Fruit fly (Drosophila melanogaster) whole organism, embryonic: ENCODE measurements around the gene Eig71Ec.
A peak's percentile ranks its signal among the peaks of the same experiment; 100 is the strongest.

Experiments used
- Adf1 ChIP-seq: fragments of 200-800 bp; sonication (Bioruptor generic); IDR thresholded peaks from 2 replicates; pipeline ENCODE4 v1.3.6; 2022; ENCODE audit warnings: missing biosample characterization, missing genetic modification characterization
- Aef1 ChIP-seq: fragments of 200-800 bp; sonication (Bioruptor generic); IDR thresholded peaks from 3 replicates; pipeline ENCODE4 v1.3.6; 2022; ENCODE audit warnings: missing biosample characterization, missing genetic modification characterization
- Asciz ChIP-seq: fragments of 200-800 bp; sonication (Bioruptor generic); optimal IDR thresholded peaks from 2 replicates; lab custom pipeline; 2017; ENCODE audit warnings: missing biosample characterization, mild to moderate bottlenecking, missing genetic modification characterization, missing genetic modification reagents
- BEAF-32 ChIP-seq: fragments of 200-800 bp; sonication (Bioruptor generic); optimal IDR thresholded peaks from 3 replicates; lab custom pipeline; 2017; ENCODE audit warnings: missing biosample characterization, missing genetic modification characterization, mild to moderate bottlenecking, moderate library complexity, missing genetic modification reagents
- Bdp1 ChIP-seq: fragments of 200-800 bp; sonication (Bioruptor generic); optimal IDR thresholded peaks from 3 replicates; lab custom pipeline; 2016; ENCODE audit warnings: missing biosample characterization, missing genetic modification characterization
- CG10366 ChIP-seq: fragments of 200-800 bp; sonication (Bioruptor generic); IDR thresholded peaks from 2 replicates; pipeline ENCODE4 v1.3.6; 2022; ENCODE audit warnings: missing biosample characterization, missing genetic modification characterization
- CG10979 ChIP-seq: fragments of 200-800 bp; sonication (Bioruptor generic); optimal IDR thresholded peaks from 2 replicates; lab custom pipeline; 2018; ENCODE audit warnings: missing biosample characterization, mild to moderate bottlenecking, missing genetic modification characterization, moderate library complexity
- CG11456 ChIP-seq: fragments of 200-800 bp; sonication (Bioruptor generic); IDR thresholded peaks from 3 replicates; pipeline ENCODE4 v1.3.6; 2022; ENCODE audit warnings: missing biosample characterization, missing genetic modification characterization
- CG11504 ChIP-seq: fragments of 200-800 bp; sonication (Bioruptor generic); optimal IDR thresholded peaks from 3 replicates; lab custom pipeline; 2019; ENCODE audit warnings: missing biosample characterization, mild to moderate bottlenecking, missing genetic modification characterization, moderate library complexity
- CG13424 ChIP-seq: fragments of 200-800 bp; sonication (Bioruptor generic); optimal IDR thresholded peaks from 2 replicates; lab custom pipeline; 2019; ENCODE audit warnings: missing biosample characterization, mild to moderate bottlenecking, missing genetic modification characterization, moderate library complexity
- CG14014 ChIP-seq: fragments of 200-800 bp; sonication (Bioruptor generic); IDR thresholded peaks from 2 replicates; pipeline ENCODE4 v1.3.6; 2022; ENCODE audit warnings: missing biosample characterization, missing genetic modification characterization
- CG15696 ChIP-seq: fragments of 200-800 bp; sonication (Bioruptor generic); optimal IDR thresholded peaks from 2 replicates; lab custom pipeline; 2019; ENCODE audit warnings: missing biosample characterization, mild to moderate bottlenecking, missing genetic modification characterization, moderate library complexity
- CG17361 ChIP-seq: fragments of 200-800 bp; sonication (Bioruptor generic); IDR thresholded peaks from 3 replicates; pipeline ENCODE4 v1.3.6; 2022; ENCODE audit warnings: missing biosample characterization, missing genetic modification characterization
- CG17829 ChIP-seq: fragments of 200-800 bp; optimal IDR thresholded peaks from 2 replicates; lab custom pipeline; 2019; ENCODE audit warnings: missing biosample characterization, mild to moderate bottlenecking, missing genetic modification characterization, moderate library complexity
- CG18599 ChIP-seq: fragments of 200-800 bp; sonication (Bioruptor generic); optimal IDR thresholded peaks from 3 replicates; lab custom pipeline; 2017; ENCODE audit warnings: missing biosample characterization, missing genetic modification characterization, mild to moderate bottlenecking, moderate library complexity, missing genetic modification reagents
- CG2116 ChIP-seq: fragments of 200-800 bp; sonication (Bioruptor generic); optimal IDR thresholded peaks from 3 replicates; lab custom pipeline; 2018; ENCODE audit warnings: missing biosample characterization, mild to moderate bottlenecking, missing genetic modification characterization
- CG2889 ChIP-seq: fragments of 200-800 bp; sonication (Bioruptor generic); IDR thresholded peaks from 3 replicates; pipeline ENCODE4 v1.3.6; 2022; ENCODE audit warnings: missing biosample characterization, missing genetic modification characterization
- CG31365 ChIP-seq: fragments of 200-800 bp; sonication (Bioruptor generic); optimal IDR thresholded peaks from 2 replicates; lab custom pipeline; 2018; ENCODE audit warnings: missing biosample characterization, mild to moderate bottlenecking, missing genetic modification characterization
- CG3281 ChIP-seq: fragments of 200-800 bp; sonication (Bioruptor generic); optimal IDR thresholded peaks from 3 replicates; lab custom pipeline; 2017; ENCODE audit warnings: missing biosample characterization, mild to moderate bottlenecking, missing genetic modification characterization
- CG4282 ChIP-seq: fragments of 200-800 bp; sonication (Bioruptor generic); optimal IDR thresholded peaks from 2 replicates; lab custom pipeline; 2016; ENCODE audit warnings: missing biosample characterization, missing genetic modification characterization
- CG4854 ChIP-seq: fragments of 200-800 bp; sonication (Bioruptor generic); optimal IDR thresholded peaks from 2 replicates; lab custom pipeline; 2016; ENCODE audit warnings: missing biosample characterization, missing genetic modification characterization, inconsistent platforms
- CG6683 ChIP-seq: fragments of 200-800 bp; sonication (Bioruptor generic); optimal IDR thresholded peaks from 2 replicates; lab custom pipeline; 2017; ENCODE audit warnings: missing biosample characterization, mild to moderate bottlenecking, missing genetic modification characterization, missing genetic modification reagents
- CG6689 ChIP-seq: fragments of 200-800 bp; sonication (Bioruptor generic); IDR thresholded peaks from 2 replicates; pipeline ENCODE4 v1.3.6; 2022; ENCODE audit warnings: missing biosample characterization, missing genetic modification characterization
- CG9817 ChIP-seq: fragments of 200-800 bp; sonication (Bioruptor generic); optimal IDR thresholded peaks from 2 replicates; lab custom pipeline; 2018; ENCODE audit warnings: missing biosample characterization, mild to moderate bottlenecking, missing genetic modification characterization, moderate library complexity
- CkIIα-i1 ChIP-seq: fragments of 200-800 bp; sonication (Bioruptor generic); IDR thresholded peaks from 2 replicates; pipeline ENCODE4 v1.3.6; 2022; ENCODE audit warnings: missing biosample characterization, missing genetic modification characterization
- Dbx ChIP-seq: fragments of 200-800 bp; sonication (Bioruptor generic); IDR thresholded peaks from 3 replicates; pipeline ENCODE4 v1.3.6; 2022; ENCODE audit warnings: missing biosample characterization, missing genetic modification characterization
- Deaf1 ChIP-seq: fragments of 200-800 bp; optimal IDR thresholded peaks from 3 replicates; lab custom pipeline; 2019; ENCODE audit warnings: missing biosample characterization, mild to moderate bottlenecking, missing genetic modification characterization, moderate library complexity
- Fer2 ChIP-seq: fragments of 200-800 bp; sonication (Bioruptor generic); optimal IDR thresholded peaks from 2 replicates; lab custom pipeline; 2018; ENCODE audit warnings: missing biosample characterization, mild to moderate bottlenecking, missing genetic modification characterization, moderate library complexity
- Fer3 ChIP-seq: fragments of 200-800 bp; sonication (Bioruptor generic); optimal IDR thresholded peaks from 2 replicates; lab custom pipeline; 2018; ENCODE audit warnings: missing biosample characterization, mild to moderate bottlenecking, missing genetic modification characterization, moderate library complexity
- Meics ChIP-seq: fragments of 200-800 bp; sonication (Bioruptor generic); optimal IDR thresholded peaks from 2 replicates; lab custom pipeline; 2017; ENCODE audit warnings: missing biosample characterization, mild to moderate bottlenecking, missing genetic modification characterization
- Mes4 ChIP-seq: fragments of 200-800 bp; sonication (Bioruptor generic); optimal IDR thresholded peaks from 2 replicates; lab custom pipeline; 2016; ENCODE audit warnings: missing biosample characterization, missing genetic modification characterization
- Opbp ChIP-seq: fragments of 200-800 bp; sonication (Bioruptor generic); IDR thresholded peaks from 3 replicates; pipeline ENCODE4 v1.3.6; 2022; ENCODE audit warnings: missing biosample characterization, missing genetic modification characterization; ENCODE audit not compliant: partially characterized antibody
- Rfx ChIP-seq: fragments of 200-800 bp; sonication (Bioruptor generic); IDR thresholded peaks from 2 replicates; pipeline ENCODE4 v1.3.6; 2022; ENCODE audit warnings: missing biosample characterization, missing genetic modification characterization
- Sin3A ChIP-seq: fragments of >200 bp; optimal IDR thresholded peaks from 2 replicates; lab custom pipeline; 2018
- Sox100B ChIP-seq: fragments of 200-800 bp; sonication (Bioruptor generic); optimal IDR thresholded peaks from 3 replicates; lab custom pipeline; 2018; ENCODE audit warnings: missing biosample characterization, mild to moderate bottlenecking, missing genetic modification characterization
- TFAM ChIP-seq: fragments of 200-800 bp; sonication (Bioruptor generic); optimal IDR thresholded peaks from 2 replicates; lab custom pipeline; 2017; ENCODE audit warnings: missing biosample characterization, missing genetic modification characterization, inconsistent platforms
- crc ChIP-seq: fragments of 200-800 bp; sonication (Bioruptor generic); optimal IDR thresholded peaks from 2 replicates; lab custom pipeline; 2016; ENCODE audit warnings: missing biosample characterization, missing genetic modification characterization
- crp ChIP-seq, 2 experiments: fragments of 200-800 bp; sonication (Bioruptor generic); optimal IDR thresholded peaks; 2 replicates in 1 of 2; 3 replicates in 1 of 2; lab custom pipeline; 2017; ENCODE audit warnings: missing biosample characterization in 2 of 2, missing genetic modification characterization in 2 of 2, mild to moderate bottlenecking in 1 of 2, moderate library complexity in 1 of 2
- ewg ChIP-seq: fragments of 200-800 bp; sonication (Bioruptor generic); optimal IDR thresholded peaks from 3 replicates; lab custom pipeline; 2017; ENCODE audit warnings: mild to moderate bottlenecking, missing biosample characterization, missing genetic modification reagents, missing genetic modification characterization
- grau ChIP-seq: fragments of 200-800 bp; optimal IDR thresholded peaks from 3 replicates; lab custom pipeline; 2019; ENCODE audit warnings: missing biosample characterization, mild to moderate bottlenecking, missing genetic modification characterization, moderate library complexity
- ham ChIP-seq: fragments of 200-800 bp; sonication (Bioruptor generic); IDR thresholded peaks from 2 replicates; pipeline ENCODE4 v1.3.6; 2022; ENCODE audit warnings: missing biosample characterization, missing genetic modification characterization
- jumu ChIP-seq: fragments of 200-800 bp; sonication (Bioruptor generic); optimal IDR thresholded peaks from 3 replicates; lab custom pipeline; 2016; ENCODE audit warnings: missing biosample characterization, missing genetic modification characterization
- otp ChIP-seq: fragments of 200-800 bp; sonication (Bioruptor generic); IDR thresholded peaks from 3 replicates; pipeline ENCODE4, ENCODE4 v1.3.6; 2022; ENCODE audit warnings: missing biosample characterization, missing genetic modification characterization
- pnt ChIP-seq: fragments of 200-800 bp; sonication (Bioruptor generic); optimal IDR thresholded peaks from 3 replicates; lab custom pipeline; 2016; ENCODE audit warnings: missing biosample characterization, missing genetic modification characterization
- ro ChIP-seq: fragments of 200-800 bp; sonication (Bioruptor generic); IDR thresholded peaks from 2 replicates; pipeline ENCODE4 v1.3.6; 2022; ENCODE audit warnings: missing biosample characterization, missing genetic modification characterization
- schlank ChIP-seq: fragments of 200-800 bp; sonication (Bioruptor generic); optimal IDR thresholded peaks from 2 replicates; lab custom pipeline; 2018; ENCODE audit warnings: missing biosample characterization, mild to moderate bottlenecking, missing genetic modification characterization
- scrt ChIP-seq: fragments of 200-800 bp; sonication (Bioruptor generic); optimal IDR thresholded peaks from 2 replicates; lab custom pipeline; 2018; ENCODE audit warnings: missing biosample characterization, mild to moderate bottlenecking, missing genetic modification characterization, moderate library complexity
- slp2 ChIP-seq: fragments of 200-800 bp; sonication (Bioruptor generic); optimal IDR thresholded peaks from 2 replicates; lab custom pipeline; 2016; ENCODE audit warnings: missing biosample characterization, missing genetic modification characterization
- vnd ChIP-seq: fragments of 200-800 bp; sonication (Bioruptor generic); IDR thresholded peaks from 3 replicates; pipeline ENCODE4 v1.3.6; 2022; ENCODE audit warnings: missing biosample characterization, missing genetic modification characterization; ENCODE audit not compliant: partially characterized antibody
- zen2 ChIP-seq: fragments of 200-800 bp; sonication (Bioruptor generic); IDR thresholded peaks from 3 replicates; pipeline ENCODE4 v1.3.6; 2022; ENCODE audit warnings: missing biosample characterization, missing genetic modification characterization; ENCODE audit not compliant: partially characterized antibody

The Eig71Ec gene

dm6 chr3L:15634368-15635075 is 17.5 kb downstream of the Eig71Ec start (continued):
- no peak for TF ChIP-seq ro (GFP tag; lab: Robert Waterston, UW)
- TF ChIP-seq CG11456, result no peak
- TF ChIP-seq Rfx (GFP tag; lab: Robert Waterston, UW), result no peak
- TF ChIP-seq Meics (GFP tag; lab: Kevin White, UChicago), result no peak
- TF ChIP-seq CG10366 (GFP tag; lab: Robert Waterston, UW), result no peak
- no peak for TF ChIP-seq vnd
- no peak for TF ChIP-seq TFAM (GFP tag; lab: Kevin White, UChicago)
- no peak for TF ChIP-seq CG6689 (GFP tag; lab: Robert Waterston, UW)
- no peak for TF ChIP-seq Dbx (GFP tag; lab: Robert Waterston, UW)
- no peak for TF ChIP-seq Deaf1
- peak; percentile 46 for TF ChIP-seq CG11504
- TF ChIP-seq Mes4, result no peak
- TF ChIP-seq CG17361 (GFP tag; lab: Robert Waterston, UW), result 0 out of 3 replicates have a peak, but pooled peaks have one; percentile 40
- no peak for TF ChIP-seq CG9817 (tag; lab: Kevin White, UChicago)
- TF ChIP-seq crp (GFP tag; optimal IDR thresholded peaks at IDR 0.05; lab: Kevin White, UChicago), result no peak
- no peak for TF ChIP-seq Fer3 (tag; lab: Kevin White, UChicago)
- no peak for TF ChIP-seq CkIIα-i1
- no peak for TF ChIP-seq CG4854 (GFP tag; lab: Kevin White, UChicago)
- TF ChIP-seq Fer2 (tag; lab: Kevin White, UChicago), result no peak
- no peak for TF ChIP-seq schlank (tag; lab: Kevin White, UChicago)
- TF ChIP-seq BEAF-32 (GFP tag; lab: Kevin White, UChicago), result no peak
- TF ChIP-seq CG15696 (tag; lab: Kevin White, UChicago), result no peak
- TF ChIP-seq zen2, result no peak
- no peak for TF ChIP-seq otp (GFP tag; lab: Robert Waterston, UW)
- no peak for TF ChIP-seq CG14014 (GFP tag; lab: Robert Waterston, UW)
- TF ChIP-seq CG2889 (GFP tag; lab: Robert Waterston, UW), result no peak
- no peak for TF ChIP-seq Opbp
- peak; percentile 34 for TF ChIP-seq grau (tag; lab: Kevin White, UChicago)
- no peak for TF ChIP-seq crc (GFP tag; lab: Kevin White, UChicago)
- no peak for TF ChIP-seq CG3281 (GFP tag; lab: Kevin White, UChicago)
- peak; percentile 21; the same call in 1 of the 2 replicates for TF ChIP-seq Adf1 (GFP tag; lab: Robert Waterston, UW)
- TF ChIP-seq CG18599 (GFP tag; lab: Kevin White, UChicago), result peak; percentile 4
- no peak for TF ChIP-seq Aef1 (GFP tag; lab: Robert Waterston, UW)
- no peak for TF ChIP-seq Sin3A (lab: Kevin White, UChicago)
- no peak for TF ChIP-seq CG2116
- TF ChIP-seq scrt, result no peak
- no peak for TF ChIP-seq CG4282 (GFP tag; lab: Kevin White, UChicago)
- no peak for TF ChIP-seq CG31365 (tag; lab: Kevin White, UChicago)
- TF ChIP-seq jumu (GFP tag; lab: Kevin White, UChicago), result no peak
- TF ChIP-seq slp2 (GFP tag; lab: Kevin White, UChicago), result no peak
- no peak for TF ChIP-seq Asciz (GFP tag; lab: Kevin White, UChicago)
- TF ChIP-seq pnt (GFP tag; lab: Kevin White, UChicago), result no peak
- TF ChIP-seq Bdp1 (GFP tag; lab: Kevin White, UChicago), result no peak
- TF ChIP-seq CG17829 (tag; lab: Kevin White, UChicago), result no peak
- TF ChIP-seq ewg (GFP tag; lab: Kevin White, UChicago), result no peak
- TF ChIP-seq ham (GFP tag; lab: Robert Waterston, UW), result no peak
- no peak for TF ChIP-seq Sox100B (GFP tag; lab: Kevin White, UChicago)
- TF ChIP-seq CG13424, result peak; percentile 1
- no peak for TF ChIP-seq CG6683
- TF ChIP-seq CG10979 (tag; lab: Kevin White, UChicago), result no peak
